Fruit fly (Drosophila melanogaster) whole organism, embryonic: Measurements from ENCODE around the gene Cdk5alpha.

Experiments used
- B-H1 ChIP-seq: fragments of 200-800 bp; sonication (Bioruptor generic); IDR thresholded peaks from 3 replicates; pipeline ENCODE4 v1.3.6; 2022; ENCODE audit warnings: missing biosample characterization, missing genetic modification characterization
- Bgb ChIP-seq: fragments of 200-800 bp; sonication (Bioruptor generic); IDR thresholded peaks from 2 replicates; pipeline ENCODE4 v1.3.6; 2022; ENCODE audit warnings: missing biosample characterization, missing genetic modification characterization; ENCODE audit not compliant: partially characterized antibody
- Bteb2 ChIP-seq: fragments of 200-800 bp; sonication (Bioruptor generic); optimal IDR thresholded peaks from 2 replicates; lab custom pipeline; 2016; ENCODE audit warnings: missing biosample characterization, missing genetic modification characterization
- CG10366 ChIP-seq: fragments of 200-800 bp; sonication (Bioruptor generic); IDR thresholded peaks from 2 replicates; pipeline ENCODE4 v1.3.6; 2022; ENCODE audit warnings: missing biosample characterization, missing genetic modification characterization
- CG10654 ChIP-seq: fragments of 200-800 bp; sonication (Bioruptor generic); optimal IDR thresholded peaks from 2 replicates; lab custom pipeline; 2016; ENCODE audit warnings: missing biosample characterization, missing genetic modification characterization
- CG11504 ChIP-seq: fragments of 200-800 bp; sonication (Bioruptor generic); optimal IDR thresholded peaks from 3 replicates; lab custom pipeline; 2019; ENCODE audit warnings: missing biosample characterization, mild to moderate bottlenecking, missing genetic modification characterization, moderate library complexity
- CG11696 ChIP-seq: fragments of 200-800 bp; sonication (Bioruptor generic); IDR thresholded peaks from 2 replicates; pipeline ENCODE4 v1.3.6; 2022; ENCODE audit warnings: missing biosample characterization, missing genetic modification characterization
- CG12744 ChIP-seq: fragments of 200-800 bp; sonication (Bioruptor generic); optimal IDR thresholded peaks from 2 replicates; lab custom pipeline; 2016; ENCODE audit warnings: missing biosample characterization, missing genetic modification characterization
- CG13123 ChIP-seq: fragments of 200-800 bp; sonication (Bioruptor generic); optimal IDR thresholded peaks from 2 replicates; lab custom pipeline; 2016; ENCODE audit warnings: missing biosample characterization, missing genetic modification characterization
- CG13624 ChIP-seq: fragments of 200-800 bp; sonication (Bioruptor generic); optimal IDR thresholded peaks from 2 replicates; lab custom pipeline; 2016; ENCODE audit warnings: missing biosample characterization, missing genetic modification characterization
- CG15073 ChIP-seq: fragments of 200-800 bp; sonication (Bioruptor generic); optimal IDR thresholded peaks from 2 replicates; lab custom pipeline; 2016; ENCODE audit warnings: missing biosample characterization, missing genetic modification characterization
- CG17361 ChIP-seq: fragments of 200-800 bp; sonication (Bioruptor generic); IDR thresholded peaks from 3 replicates; pipeline ENCODE4 v1.3.6; 2022; ENCODE audit warnings: missing biosample characterization, missing genetic modification characterization
- CG17829 ChIP-seq: fragments of 200-800 bp; optimal IDR thresholded peaks from 2 replicates; lab custom pipeline; 2019; ENCODE audit warnings: missing biosample characterization, mild to moderate bottlenecking, missing genetic modification characterization, moderate library complexity
- CG18619 ChIP-seq: fragments of 200-800 bp; sonication (Bioruptor generic); optimal IDR thresholded peaks from 3 replicates; lab custom pipeline; 2017; ENCODE audit warnings: missing biosample characterization, mild to moderate bottlenecking, missing genetic modification characterization
- CG32532 ChIP-seq: fragments of 200-800 bp; sonication (Bioruptor generic); IDR thresholded peaks from 2 replicates; pipeline ENCODE4 v1.3.6; 2022; ENCODE audit warnings: missing biosample characterization, missing genetic modification characterization
- CG3847 ChIP-seq: fragments of 200-800 bp; sonication (Bioruptor generic); IDR thresholded peaks from 2 replicates; pipeline ENCODE4 v1.3.6; 2022; ENCODE audit warnings: missing biosample characterization, missing genetic modification characterization
- CG4404 ChIP-seq: fragments of 200-800 bp; sonication (Bioruptor generic); IDR thresholded peaks from 2 replicates; pipeline ENCODE4 v1.3.6; 2022; ENCODE audit warnings: missing biosample characterization, missing genetic modification characterization
- CG7271 ChIP-seq: fragments of 200-800 bp; sonication (Bioruptor generic); optimal IDR thresholded peaks from 2 replicates; lab custom pipeline; 2018; ENCODE audit warnings: missing biosample characterization, mild to moderate bottlenecking, missing genetic modification characterization, moderate library complexity
- CG7839 ChIP-seq: fragments of 200-800 bp; sonication (Bioruptor generic); optimal IDR thresholded peaks from 3 replicates; lab custom pipeline; 2018; ENCODE audit warnings: missing biosample characterization, mild to moderate bottlenecking, missing genetic modification characterization, moderate library complexity
- CG8944 ChIP-seq: fragments of 200-800 bp; sonication (Bioruptor generic); optimal IDR thresholded peaks from 3 replicates; lab custom pipeline; 2016; ENCODE audit warnings: missing biosample characterization, missing genetic modification characterization
- CkIIα-i1 ChIP-seq: fragments of 200-800 bp; sonication (Bioruptor generic); IDR thresholded peaks from 2 replicates; pipeline ENCODE4 v1.3.6; 2022; ENCODE audit warnings: missing biosample characterization, missing genetic modification characterization
- Dbx ChIP-seq: fragments of 200-800 bp; sonication (Bioruptor generic); IDR thresholded peaks from 3 replicates; pipeline ENCODE4 v1.3.6; 2022; ENCODE audit warnings: missing biosample characterization, missing genetic modification characterization
- Dll ChIP-seq: fragments of 200-800 bp; sonication (Bioruptor generic); IDR thresholded peaks from 4 replicates; pipeline ENCODE4 v1.3.6; 2022; ENCODE audit warnings: missing biosample characterization, missing genetic modification characterization; ENCODE audit not compliant: partially characterized antibody
- Doc3 ChIP-seq: fragments of 200-800 bp; sonication (Bioruptor generic); IDR thresholded peaks from 3 replicates; pipeline ENCODE4 v1.3.6; 2022; ENCODE audit warnings: missing biosample characterization, missing genetic modification characterization; ENCODE audit not compliant: partially characterized antibody
- Hey ChIP-seq: fragments of 200-800 bp; sonication (Bioruptor generic); optimal IDR thresholded peaks from 3 replicates; lab custom pipeline; 2018; ENCODE audit warnings: missing biosample characterization, mild to moderate bottlenecking, missing genetic modification characterization
- HmgZ ChIP-seq: fragments of 200-800 bp; sonication (Bioruptor generic); optimal IDR thresholded peaks from 2 replicates; lab custom pipeline; 2018; ENCODE audit warnings: missing biosample characterization, mild to moderate bottlenecking, missing genetic modification characterization
- Lim3 ChIP-seq: fragments of 200-800 bp; sonication (Bioruptor generic); IDR thresholded peaks from 2 replicates; pipeline ENCODE4 v1.3.6; 2022; ENCODE audit warnings: missing biosample characterization, missing genetic modification characterization
- Meics ChIP-seq: fragments of 200-800 bp; sonication (Bioruptor generic); optimal IDR thresholded peaks from 2 replicates; lab custom pipeline; 2017; ENCODE audit warnings: missing biosample characterization, mild to moderate bottlenecking, missing genetic modification characterization
- Poxn ChIP-seq: fragments of 200-800 bp; sonication (Bioruptor generic); IDR thresholded peaks from 2 replicates; pipeline ENCODE4 v1.3.6; 2022; ENCODE audit warnings: missing biosample characterization, missing genetic modification characterization
- Sox102F ChIP-seq: fragments of 200-800 bp; sonication (Bioruptor generic); optimal IDR thresholded peaks from 2 replicates; lab custom pipeline; 2018; ENCODE audit warnings: missing biosample characterization, mild to moderate bottlenecking, missing genetic modification characterization, moderate library complexity
- Vsx1 ChIP-seq: fragments of 200-800 bp; sonication (Bioruptor generic); optimal IDR thresholded peaks from 2 replicates; lab custom pipeline; 2017; ENCODE audit warnings: missing biosample characterization, mild to moderate bottlenecking, missing genetic modification characterization, missing genetic modification reagents
- YL-1 ChIP-seq: fragments of 200-800 bp; sonication (Bioruptor generic); optimal IDR thresholded peaks from 3 replicates; lab custom pipeline; 2017; ENCODE audit warnings: missing biosample characterization, mild to moderate bottlenecking, missing genetic modification characterization
- ase ChIP-seq: fragments of 200-800 bp; sonication (Bioruptor generic); IDR thresholded peaks from 3 replicates; pipeline ENCODE4 v1.3.6; 2022; ENCODE audit warnings: missing biosample characterization, missing genetic modification characterization
- caup ChIP-seq: fragments of 200-800 bp; sonication (Bioruptor generic); optimal IDR thresholded peaks from 3 replicates; lab custom pipeline; 2017; ENCODE audit warnings: missing biosample characterization, mild to moderate bottlenecking, missing genetic modification characterization, moderate library complexity; ENCODE audit not compliant: severe bottlenecking
- ci ChIP-seq: fragments of 200-800 bp; sonication (Bioruptor generic); IDR thresholded peaks from 3 replicates; pipeline ENCODE4 v1.3.6; 2022; ENCODE audit warnings: missing biosample characterization, missing genetic modification characterization
- emc ChIP-seq: fragments of 200-800 bp; sonication (Bioruptor generic); optimal IDR thresholded peaks from 2 replicates; lab custom pipeline; 2016; ENCODE audit warnings: missing biosample characterization, missing genetic modification characterization
- exex ChIP-seq: fragments of 200-800 bp; sonication (Bioruptor generic); optimal IDR thresholded peaks from 4 replicates; lab custom pipeline; 2018; ENCODE audit warnings: missing biosample characterization, mild to moderate bottlenecking, missing genetic modification characterization, moderate library complexity
- fru ChIP-seq: fragments of >200 bp; optimal IDR thresholded peaks from 2 replicates; lab custom pipeline; 2017
- ftz-f1 ChIP-seq: fragments of 200-800 bp; sonication (Bioruptor generic); optimal IDR thresholded peaks from 2 replicates; lab custom pipeline; 2016; ENCODE audit warnings: missing biosample characterization, missing genetic modification characterization
- jumu ChIP-seq: fragments of 200-800 bp; sonication (Bioruptor generic); optimal IDR thresholded peaks from 3 replicates; lab custom pipeline; 2016; ENCODE audit warnings: missing biosample characterization, missing genetic modification characterization
- kni ChIP-seq: fragments of 200-800 bp; sonication (Bioruptor generic); optimal IDR thresholded peaks from 3 replicates; lab custom pipeline; 2017; ENCODE audit warnings: mild to moderate bottlenecking, missing biosample characterization, missing genetic modification reagents, missing genetic modification characterization
- lov ChIP-seq, 2 experiments: fragments of 200-800 bp in 1 of 2; fragments of >200 bp in 1 of 2; sonication (Bioruptor generic) in 1 of 2; IDR thresholded peaks in 1 of 2; optimal IDR thresholded peaks in 1 of 2; 2 replicates in 1 of 2; 3 replicates in 1 of 2; pipeline versions ENCODE4 v1.3.6 to Lab custom; 2017 to 2022; ENCODE audit warnings: missing biosample characterization in 1 of 2, missing genetic modification characterization in 1 of 2
- luna ChIP-seq: fragments of 200-800 bp; sonication (Bioruptor generic); optimal IDR thresholded peaks from 2 replicates; lab custom pipeline; 2016; ENCODE audit warnings: missing biosample characterization, missing genetic modification characterization
- otp ChIP-seq: fragments of 200-800 bp; sonication (Bioruptor generic); IDR thresholded peaks from 3 replicates; pipeline ENCODE4, ENCODE4 v1.3.6; 2022; ENCODE audit warnings: missing biosample characterization, missing genetic modification characterization
- p53 ChIP-seq: fragments of 200-800 bp; sonication (Bioruptor generic); optimal IDR thresholded peaks from 2 replicates; lab custom pipeline; 2016; ENCODE audit warnings: missing biosample characterization, missing genetic modification characterization
- phol ChIP-seq: fragments of 200-800 bp; sonication (Bioruptor generic); optimal IDR thresholded peaks from 3 replicates; lab custom pipeline; 2018; ENCODE audit warnings: missing biosample characterization, mild to moderate bottlenecking, missing genetic modification characterization, moderate library complexity
- sc ChIP-seq, 3 experiments: fragments of >200 bp in 2 of 3; fragments of 200-800 bp in 1 of 3; sonication (Bioruptor generic) in 1 of 3; optimal IDR thresholded peaks; 2 replicates in 2 of 3; 3 replicates in 1 of 3; lab custom pipeline; 2017; ENCODE audit warnings: mild to moderate bottlenecking in 1 of 3, missing biosample characterization in 1 of 3, missing genetic modification characterization in 1 of 3, missing genetic modification reagents in 1 of 3
- schlank ChIP-seq: fragments of 200-800 bp; sonication (Bioruptor generic); optimal IDR thresholded peaks from 2 replicates; lab custom pipeline; 2018; ENCODE audit warnings: missing biosample characterization, mild to moderate bottlenecking, missing genetic modification characterization
- tgo ChIP-seq: fragments of 200-800 bp; sonication (Bioruptor generic); IDR thresholded peaks from 3 replicates; pipeline ENCODE4 v1.3.6; 2022; ENCODE audit warnings: missing biosample characterization, missing genetic modification characterization
- vnd ChIP-seq: fragments of 200-800 bp; sonication (Bioruptor generic); IDR thresholded peaks from 3 replicates; pipeline ENCODE4 v1.3.6; 2022; ENCODE audit warnings: missing biosample characterization, missing genetic modification characterization; ENCODE audit not compliant: partially characterized antibody

Gene Cdk5alpha

DNA sequence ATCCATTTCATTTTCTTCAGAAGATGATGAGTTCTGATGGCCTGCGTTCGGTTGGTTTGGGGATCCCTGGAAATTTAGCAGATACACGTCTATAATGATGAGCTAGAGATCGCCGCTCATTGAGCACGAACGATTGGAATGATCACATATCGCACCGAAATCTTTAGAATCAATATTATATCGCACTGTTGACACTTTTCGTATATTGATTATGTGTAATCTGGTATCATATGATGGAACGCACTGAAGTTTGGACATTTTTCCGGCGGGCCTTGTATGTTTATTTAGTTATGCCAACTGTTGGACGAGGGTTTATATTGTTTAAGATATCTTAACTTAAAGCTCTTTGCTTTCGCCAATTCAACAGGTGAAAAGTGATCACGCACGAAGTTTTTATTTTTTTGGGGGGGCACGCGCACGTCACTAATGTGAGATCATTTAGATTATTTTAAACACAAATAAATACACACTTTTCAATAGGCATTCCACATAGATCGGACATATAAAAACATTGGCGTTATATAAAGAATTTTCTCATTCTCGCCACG, 10.4 kb upstream of the Cdk5alpha start (continued):
- TF ChIP-seq Doc3 (peak; percentile 72; the same call in 2 of the 3 replicates), Dll (GFP tag; lab: Robert Waterston, UW) (peak; percentile 79), vnd (peak; percentile 75), Bteb2 (GFP tag; lab: Kevin White, UChicago) (no peak), YL-1 (no peak), Meics (GFP tag; lab: Kevin White, UChicago) (peak; percentile 16), ftz-f1 (GFP tag; lab: Kevin White, UChicago) (no peak), CG7271 (tag; lab: Kevin White, UChicago) (no peak), CG3847 (GFP tag; lab: Robert Waterston, UW) (no peak), CG13624 (GFP tag; lab: Kevin White, UChicago) (peak; percentile 21), HmgZ (no peak), luna (GFP tag; lab: Kevin White, UChicago) (no peak), CG13123 (GFP tag; lab: Kevin White, UChicago) (no peak), CG10654 (GFP tag; lab: Kevin White, UChicago) (no peak), CkIIα-i1 (no peak), Bgb (GFP tag; lab: Robert Waterston, UW) (peak; percentile 46; the same call in 1 of the 2 replicates), CG17829 (tag; lab: Kevin White, UChicago) (peak; percentile 9), jumu (GFP tag; lab: Kevin White, UChicago) (no peak), phol (tag; lab: Kevin White, UChicago) (peak; percentile 7), Vsx1 (no peak), fru (lab: Kevin White, UChicago) (no peak), CG12744 (no peak), sc (optimal IDR thresholded peaks at IDR 0.05; lab: Kevin White, UChicago) (no peak), sc (GFP tag; optimal IDR thresholded peaks at IDR 0.05; lab: Kevin White, UChicago) (no peak), emc (no peak), exex (tag; lab: Kevin White, UChicago) (no peak), CG10366 (GFP tag; lab: Robert Waterston, UW) (no peak), caup (GFP tag; lab: Kevin White, UChicago) (no peak), otp (GFP tag; lab: Robert Waterston, UW) (no peak), CG18619 (no peak), CG17361 (peak; percentile 43; the same call in 1 of the 3 replicates), CG11696 (no peak), CG8944 (GFP tag; lab: Kevin White, UChicago) (no peak), CG4404 (no peak), lov (optimal IDR thresholded peaks at IDR 0.05; lab: Kevin White, UChicago) (no peak), lov (GFP tag; IDR thresholded peaks at IDR 0.05; lab: Robert Waterston, UW) (0 out of 3 replicates have a peak, but pooled peaks have one; percentile 27), Hey (tag; lab: Kevin White, UChicago) (no peak), ase (GFP tag; lab: Robert Waterston, UW) (no peak), p53 (GFP tag; lab: Kevin White, UChicago) (no peak), Lim3 (GFP tag; lab: Robert Waterston, UW) (no peak), ci (no peak), schlank (tag; lab: Kevin White, UChicago) (no peak), Sox102F (no peak), tgo (GFP tag; lab: Robert Waterston, UW) (no peak), Dbx (GFP tag; lab: Robert Waterston, UW) (peak; percentile 43; the same call in 1 of the 3 replicates), Poxn (GFP tag; lab: Robert Waterston, UW) (no peak), CG7839 (tag; lab: Kevin White, UChicago) (no peak), CG32532 (GFP tag; lab: Robert Waterston, UW) (0 out of 2 replicates have a peak, but pooled peaks have one; percentile 29), CG15073 (GFP tag; lab: Kevin White, UChicago) (no peak), CG11504 (tag; lab: Kevin White, UChicago) (no peak), kni (GFP tag; lab: Kevin White, UChicago) (no peak), B-H1 (GFP tag; lab: Robert Waterston, UW) (no peak)
